Worm (Caenorhabditis elegans): Measurements from ENCODE around the gene Y54G2A.52.

Gene Y54G2A.52

DNA sequence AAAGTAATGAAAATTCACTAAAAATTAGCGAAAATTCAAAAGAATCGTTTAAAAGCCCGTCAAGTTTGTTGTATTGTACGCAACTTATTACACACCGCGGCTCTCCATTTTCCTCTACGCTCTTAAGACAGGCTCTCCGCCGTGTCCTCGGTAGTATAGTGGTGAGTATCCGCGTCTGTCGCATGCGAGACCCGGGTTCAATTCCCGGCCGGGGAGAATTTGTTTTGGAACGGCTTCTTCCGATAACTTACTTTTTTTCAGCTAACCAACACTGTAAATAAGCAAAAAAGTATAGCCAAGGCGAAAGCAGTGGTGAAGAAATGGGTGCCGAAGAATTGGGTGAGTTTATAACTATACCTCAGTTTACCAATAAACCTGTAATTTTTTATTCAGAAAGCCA is 3.7 kb upstream of the Y54G2A.52 start (continued):
- TF ChIP-seq nfyb-1 (GFP tag; IDR thresholded peaks at IDR 0.05): no peak
- no peak for TF ChIP-seq ccch-3 (GFP tag; optimal IDR thresholded peaks at IDR 0.05)
- peak; percentile 29; the same call in 1 of the 2 replicates for TF ChIP-seq lir-1 (GFP tag; conservative IDR thresholded peaks at IDR 0.05)
- TF ChIP-seq nhr-27 (tag; optimal IDR thresholded peaks at IDR 0.05): no peak
- peak; percentile 7 for TF ChIP-seq snpc-3.4 (tag; optimal IDR thresholded peaks at IDR 0.05)
- no peak for TF ChIP-seq lin-40 (tag; optimal IDR thresholded peaks at IDR 0.05)
- peak; percentile 59; the same call in 1 of the 2 replicates for TF ChIP-seq dox-1 (GFP tag; IDR thresholded peaks at IDR 0.05)
- no peak for TF ChIP-seq hrde-1 (tag; optimal IDR thresholded peaks at IDR 0.05; ENCODE audit: borderline replicate concordance)
- no peak for TF ChIP-seq fkh-3 (tag; optimal IDR thresholded peaks at IDR 0.05)
- peak; percentile 52; the same call in 1 of the 2 replicates for TF ChIP-seq attf-6 (GFP tag; IDR thresholded peaks at IDR 0.05)
- TF ChIP-seq zim-3 (tag; optimal IDR thresholded peaks at IDR 0.05): peak; percentile 70
- TF ChIP-seq Y53F4B.3 (GFP tag; IDR thresholded peaks at IDR 0.05): no peak
- peak; percentile 25 for TF ChIP-seq snpc-1.3 (tag; optimal IDR thresholded peaks at IDR 0.05; ENCODE audit: insufficient read depth)
- TF ChIP-seq Y79H2A.3 (GFP tag; conservative IDR thresholded peaks at IDR 0.05): no peak
- TF ChIP-seq T07F8.4 (tag; optimal IDR thresholded peaks at IDR 0.05): peak; percentile 40
- TF ChIP-seq F49E8.2 (tag; optimal IDR thresholded peaks at IDR 0.05; ENCODE audit: insufficient read depth): peak; percentile 24
- TF ChIP-seq B0261.1 (tag; optimal IDR thresholded peaks at IDR 0.05): peak; percentile 85
- TF ChIP-seq Y53G8AR.9 (GFP tag; conservative IDR thresholded peaks at IDR 0.05): no peak
- TF ChIP-seq rec-8 (tag; optimal IDR thresholded peaks at IDR 0.05): no peak
- peak; percentile 22 for TF ChIP-seq chd-7 (tag; optimal IDR thresholded peaks at IDR 0.05)
- no peak for TF ChIP-seq B0035.1 (tag; optimal IDR thresholded peaks at IDR 0.05)
- TF ChIP-seq dpl-1 (GFP tag; optimal IDR thresholded peaks at IDR 0.05): no peak
- no peak for TF ChIP-seq hlh-12 (tag; optimal IDR thresholded peaks at IDR 0.05)
- TF ChIP-seq bed-1 (GFP tag; IDR thresholded peaks at IDR 0.05): no peak
- no peak for TF ChIP-seq him-1 (tag; optimal IDR thresholded peaks at IDR 0.05)
- TF ChIP-seq snpc-1.1 (tag; optimal IDR thresholded peaks at IDR 0.05; ENCODE audit: insufficient read depth): no peak
- no peak for TF ChIP-seq ceh-91 (GFP tag; IDR thresholded peaks at IDR 0.05)
- TF ChIP-seq ceh-40 (GFP tag; IDR thresholded peaks at IDR 0.05): no peak
- TF ChIP-seq ztf-22 (GFP tag; optimal IDR thresholded peaks at IDR 0.05): no peak
- no peak for TF ChIP-seq mxl-1 (tag; optimal IDR thresholded peaks at IDR 0.05)
- TF ChIP-seq lsl-1 (GFP tag; optimal IDR thresholded peaks at IDR 0.05): peak; percentile 9
- no peak for TF ChIP-seq F57A8.1 (GFP tag; optimal IDR thresholded peaks at IDR 0.05)
- TF ChIP-seq dpff-1 (tag; optimal IDR thresholded peaks at IDR 0.05): no peak
- no peak for TF ChIP-seq atf-7 (tag; optimal IDR thresholded peaks at IDR 0.05)
- no peak for TF ChIP-seq mel-28 (tag; optimal IDR thresholded peaks at IDR 0.05; ENCODE audit: borderline replicate concordance)
- peak; percentile 86 for TF ChIP-seq lin-26 (GFP tag; IDR thresholded peaks at IDR 0.05)
- 0 out of 2 replicates have a peak, but pooled peaks have one; percentile 54 for TF ChIP-seq madf-3 (GFP tag; IDR thresholded peaks at IDR 0.05)
- peak; percentile 58; the same call in 1 of the 2 replicates for TF ChIP-seq madf-6 (GFP tag; IDR thresholded peaks at IDR 0.05)
- peak in 1 of 3 experiments; percentile 32 for TF ChIP-seq lin-35 (GFP tag; optimal IDR thresholded peaks at IDR 0.05)
- TF ChIP-seq ceh-27 (GFP tag; optimal IDR thresholded peaks at IDR 0.05): no peak
- no peak for TF ChIP-seq let-526 (GFP tag; IDR thresholded peaks at IDR 0.05)

All from whole organism, young adult.